Worm (Caenorhabditis elegans) whole organism, L1 larva: ENCODE results near the gene act-2.
A peak's percentile ranks its signal among the peaks of the same experiment; 100 is the strongest.

ENCODE experiments used
- C16A3.4 ChIP-seq: fragments of 150-350 bp; optimal IDR thresholded peaks from 2 replicates; lab custom pipeline; 2014; ENCODE audit warnings: missing biosample characterization, missing genetic modification characterization
- alr-1 ChIP-seq: fragments of 200-800 bp; sonication (Bioruptor generic); optimal IDR thresholded peaks from 2 replicates; lab custom pipeline; 2018; ENCODE audit warnings: borderline replicate concordance, mild to moderate bottlenecking, missing genetic modification characterization, missing compliant biosample characterization
- aly-2 ChIP-seq: fragments of 150-350 bp; optimal IDR thresholded peaks from 2 replicates; lab custom pipeline; 2014; ENCODE audit warnings: missing biosample characterization, missing genetic modification characterization
- ama-1 ChIP-seq: fragments of 150-350 bp; optimal IDR thresholded peaks from 2 replicates; lab custom pipeline; 2014
- ceh-63 ChIP-seq: fragments of 200-800 bp; sonication (Bioruptor generic); optimal IDR thresholded peaks from 2 replicates; lab custom pipeline; 2018; ENCODE audit warnings: mild to moderate bottlenecking, missing genetic modification characterization, missing compliant biosample characterization
- ceh-8 ChIP-seq: fragments of 200-800 bp; sonication (Bioruptor generic); optimal IDR thresholded peaks from 2 replicates; lab custom pipeline; 2018; ENCODE audit warnings: mild to moderate bottlenecking, missing genetic modification characterization, moderate library complexity, missing compliant biosample characterization
- ceh-82 ChIP-seq, 3 experiments: fragments of 150-350 bp in 1 of 3; sonication (generic microtip) in 2 of 3; optimal IDR thresholded peaks; 2 replicates each; lab custom pipeline; 2014 to 2017; ENCODE audit warnings: missing biosample characterization in 3 of 3, missing genetic modification characterization in 3 of 3
- ceh-88 ChIP-seq: fragments of 200-800 bp; sonication (Bioruptor generic); IDR thresholded peaks from 2 replicates; pipeline ENCODE4 v1.3.6; 2022; ENCODE audit warnings: missing genetic modification characterization, missing compliant biosample characterization
- ces-1 ChIP-seq: fragments of 150-350 bp; optimal IDR thresholded peaks from 2 replicates; lab custom pipeline; 2014; ENCODE audit warnings: missing biosample characterization, missing genetic modification reagents, missing genetic modification characterization
- efl-1 ChIP-seq, 4 experiments: fragments of 150-350 bp; optimal IDR thresholded peaks in 3 of 4; peaks in 1 of 4; 1 replicate in 1 of 4; 2 replicates in 3 of 4; lab custom pipeline; 2014; ENCODE audit warnings: missing biosample characterization in 2 of 4, missing genetic modification characterization in 2 of 4, missing genetic modification reagents in 2 of 4
- elt-2 ChIP-seq: sonication (generic microtip); optimal IDR thresholded peaks from 2 replicates; lab custom pipeline; 2016; ENCODE audit warnings: missing genetic modification characterization, mild to moderate bottlenecking, inconsistent platforms, missing compliant biosample characterization, missing genetic modification reagents
- elt-3 ChIP-seq, 6 experiments: fragments of 150-350 bp in 1 of 6; sonication (generic microtip); optimal IDR thresholded peaks; 2 replicates each; lab custom pipeline; 2017 to 2018; ENCODE audit warnings: missing biosample characterization in 6 of 6, missing genetic modification characterization in 6 of 6, inconsistent platforms in 1 of 6
- hpl-2 ChIP-seq: fragments of 150-350 bp; optimal IDR thresholded peaks from 2 replicates; lab custom pipeline; 2014; ENCODE audit warnings: missing biosample characterization, missing genetic modification reagents, missing genetic modification characterization
- irx-1 ChIP-seq: sonication (generic microtip); optimal IDR thresholded peaks from 2 replicates; lab custom pipeline; 2016; ENCODE audit warnings: missing genetic modification characterization, missing compliant biosample characterization
- jun-1 ChIP-seq: fragments of 150-350 bp; optimal IDR thresholded peaks from 2 replicates; lab custom pipeline; 2014; ENCODE audit warnings: missing biosample characterization, missing genetic modification reagents, missing genetic modification characterization
- lin-15B ChIP-seq: fragments of 150-350 bp; sonication (generic microtip); optimal IDR thresholded peaks from 3 replicates; lab custom pipeline; 2014; ENCODE audit warnings: missing biosample characterization, missing genetic modification characterization
- lin-35 ChIP-seq, 2 experiments: fragments of 150-350 bp; optimal IDR thresholded peaks; 2 replicates each; lab custom pipeline; 2014; ENCODE audit warnings: missing biosample characterization in 2 of 2, missing genetic modification characterization in 2 of 2, missing genetic modification reagents in 2 of 2
- lin-39 ChIP-seq: fragments of 150-350 bp; optimal IDR thresholded peaks from 2 replicates; lab custom pipeline; 2014; ENCODE audit warnings: missing biosample characterization, missing genetic modification reagents, missing genetic modification characterization
- mdl-1 ChIP-seq, 2 experiments: fragments of 150-350 bp; optimal IDR thresholded peaks; 2 replicates each; lab custom pipeline; 2014 to 2017; ENCODE audit warnings: missing biosample characterization in 2 of 2, missing genetic modification characterization in 2 of 2, inconsistent platforms in 1 of 2
- nhr-11 ChIP-seq: fragments of 150-350 bp; optimal IDR thresholded peaks from 2 replicates; lab custom pipeline; 2014; ENCODE audit warnings: missing biosample characterization, missing genetic modification characterization
- nhr-20 ChIP-seq: sonication (generic microtip); optimal IDR thresholded peaks from 2 replicates; lab custom pipeline; 2016; ENCODE audit warnings: mild to moderate bottlenecking, missing genetic modification characterization, missing compliant biosample characterization
- nhr-28 ChIP-seq: fragments of 150-350 bp; optimal IDR thresholded peaks from 2 replicates; lab custom pipeline; 2014; ENCODE audit warnings: missing biosample characterization, missing genetic modification characterization
- nhr-71 ChIP-seq: sonication (generic microtip); optimal IDR thresholded peaks from 2 replicates; lab custom pipeline; 2016; ENCODE audit warnings: mild to moderate bottlenecking, missing genetic modification characterization, moderate library complexity, missing compliant biosample characterization
- nhr-90 ChIP-seq: sonication (generic microtip); optimal IDR thresholded peaks from 2 replicates; lab custom pipeline; 2016; ENCODE audit warnings: mild to moderate bottlenecking, missing genetic modification characterization, missing compliant biosample characterization; ENCODE audit not compliant: poor library complexity
- pax-3 ChIP-seq: fragments of 200-800 bp; sonication (Bioruptor generic); optimal IDR thresholded peaks from 2 replicates; lab custom pipeline; 2018; ENCODE audit warnings: mild to moderate bottlenecking, missing genetic modification characterization, moderate library complexity, missing compliant biosample characterization
- rnt-1 ChIP-seq: sonication (generic microtip); optimal IDR thresholded peaks from 2 replicates; lab custom pipeline; 2016; ENCODE audit warnings: mild to moderate bottlenecking, missing genetic modification characterization, moderate library complexity, missing compliant biosample characterization
- snpc-4 ChIP-seq: fragments of 150-350 bp; optimal IDR thresholded peaks from 2 replicates; lab custom pipeline; 2014; ENCODE audit warnings: missing biosample characterization, missing genetic modification characterization
- sptf-1 ChIP-seq: fragments of 150-350 bp; optimal IDR thresholded peaks from 2 replicates; lab custom pipeline; 2014; ENCODE audit warnings: missing biosample characterization, missing genetic modification characterization
- tbx-2 ChIP-seq: sonication (generic microtip); optimal IDR thresholded peaks from 2 replicates; lab custom pipeline; 2016; ENCODE audit warnings: missing genetic modification characterization, missing compliant biosample characterization
- unc-62 ChIP-seq: fragments of 150-350 bp; optimal IDR thresholded peaks from 2 replicates; lab custom pipeline; 2014; ENCODE audit warnings: missing biosample characterization, missing genetic modification reagents, missing genetic modification characterization
- unc-98 ChIP-seq: fragments of 200-800 bp; sonication (Bioruptor generic); IDR thresholded peaks from 2 replicates; pipeline ENCODE4 v1.3.6; 2022; ENCODE audit warnings: missing genetic modification characterization, missing compliant biosample characterization
- xbp-1 ChIP-seq: sonication (generic microtip); optimal IDR thresholded peaks from 2 replicates; lab custom pipeline; 2016; ENCODE audit warnings: missing genetic modification characterization, missing compliant biosample characterization
- zag-1 ChIP-seq: fragments of 150-350 bp; optimal IDR thresholded peaks from 2 replicates; lab custom pipeline; 2014; ENCODE audit warnings: missing biosample characterization, missing genetic modification characterization
- zip-4 ChIP-seq: fragments of 200-800 bp; sonication (Bioruptor generic); optimal IDR thresholded peaks from 2 replicates; lab custom pipeline; 2018; ENCODE audit warnings: mild to moderate bottlenecking, missing genetic modification characterization, moderate library complexity, missing compliant biosample characterization
- ztf-11 ChIP-seq, 2 experiments: sonication (generic microtip); optimal IDR thresholded peaks; 2 replicates each; lab custom pipeline; 2016 to 2017; ENCODE audit warnings: missing genetic modification characterization in 2 of 2, missing biosample characterization in 1 of 2, missing compliant biosample characterization in 1 of 2
- ztf-4 ChIP-seq: fragments of 150-350 bp; optimal IDR thresholded peaks from 2 replicates; lab custom pipeline; 2014; ENCODE audit warnings: missing biosample characterization, missing genetic modification characterization

Gene act-2

DNA sequence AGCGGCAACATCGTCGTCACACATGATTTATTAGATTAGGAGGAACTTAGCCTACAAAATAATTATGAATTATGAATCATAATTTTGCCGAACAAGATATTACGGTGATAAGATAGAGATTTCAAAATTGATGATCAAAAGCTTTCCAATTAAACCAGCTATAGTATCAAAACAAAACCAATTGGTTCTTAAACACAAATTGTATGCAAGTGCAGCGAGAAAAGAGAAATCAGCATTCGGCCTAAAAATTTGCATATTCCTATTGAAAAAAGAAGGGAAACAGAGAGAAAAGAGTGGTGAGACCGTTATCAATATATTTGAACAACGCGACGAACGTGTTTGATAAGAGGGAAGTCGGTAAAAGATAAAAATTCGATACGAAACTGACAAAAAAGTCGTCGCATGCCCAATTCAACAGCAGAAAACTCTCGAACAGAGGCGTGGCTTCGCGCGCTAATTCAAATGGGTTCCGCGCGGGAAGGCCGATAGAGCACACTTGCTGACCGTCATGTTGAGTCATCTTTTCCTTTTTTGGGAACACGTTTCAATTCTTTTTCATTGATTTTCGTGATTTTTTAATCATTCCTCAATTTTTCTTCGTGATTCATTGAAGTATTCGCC lies at the start of gene act-2 (continued):
- peak; percentile 60 for TF ChIP-seq tbx-2 (tag; lab: Kevin White, UChicago)
- TF ChIP-seq alr-1 (tag; lab: Kevin White, UChicago) = no peak
- peak; percentile 62 for TF ChIP-seq nhr-90 (tag; lab: Kevin White, UChicago)
- peak in 4 of 6 experiments; percentile 53 to 94 (median 74) for TF ChIP-seq elt-3 (tag; optimal IDR thresholded peaks at IDR 0.05; lab: Kevin White, UChicago)
- TF ChIP-seq aly-2 = no peak
- TF ChIP-seq mdl-1 (tag; optimal IDR thresholded peaks at IDR 0.05; lab: Kevin White, UChicago) = peak in 1 of 2 experiments; percentile 64
- TF ChIP-seq zip-4 (GFP tag; lab: Kevin White, UChicago) = no peak
- TF ChIP-seq ceh-82 (tag; optimal IDR thresholded peaks at IDR 0.05; lab: Kevin White, UChicago) = peak; percentile 7 to 82 (median 24)
- TF ChIP-seq unc-98 (GFP tag; lab: Robert Waterston, UW) = no peak
- TF ChIP-seq lin-15B (tag; lab: Kevin White, UChicago) = peak; percentile 65
- peak; percentile 7 for TF ChIP-seq pax-3
- peak; percentile 66 for TF ChIP-seq C16A3.4 (tag; lab: Kevin White, UChicago)
- peak; percentile 69 for TF ChIP-seq xbp-1 (tag; lab: Kevin White, UChicago)
- no peak for TF ChIP-seq ama-1
- no peak for TF ChIP-seq zag-1 (tag; lab: Kevin White, UChicago)
- TF ChIP-seq lin-35 (GFP tag; optimal IDR thresholded peaks at IDR 0.05; lab: Kevin White, UChicago) = peak; percentile 91 to 92
- TF ChIP-seq nhr-20 (tag; lab: Kevin White, UChicago) = peak; percentile 86
- peak; percentile 85 for TF ChIP-seq nhr-71 (tag; lab: Kevin White, UChicago)
- peak; percentile 31 for TF ChIP-seq ztf-4 (tag; lab: Kevin White, UChicago)
- TF ChIP-seq ztf-11 (tag; optimal IDR thresholded peaks at IDR 0.05; lab: Kevin White, UChicago) = no peak
- TF ChIP-seq unc-62 (GFP tag; lab: Kevin White, UChicago) = no peak
- TF ChIP-seq hpl-2 = no peak
- TF ChIP-seq sptf-1 (tag; lab: Kevin White, UChicago) = no peak
- TF ChIP-seq jun-1 (tag; lab: Kevin White, UChicago) = peak; percentile 85
- no peak for TF ChIP-seq snpc-4 (tag; lab: Kevin White, UChicago)
- TF ChIP-seq ceh-8 = no peak
- no peak for TF ChIP-seq irx-1 (tag; lab: Kevin White, UChicago)
- no peak for TF ChIP-seq nhr-11 (tag; lab: Kevin White, UChicago)
- TF ChIP-seq ces-1 (GFP tag; lab: Kevin White, UChicago) = no peak
- no peak for TF ChIP-seq lin-39 (tag; lab: Kevin White, UChicago)
- no peak for TF ChIP-seq nhr-28

DNA sequence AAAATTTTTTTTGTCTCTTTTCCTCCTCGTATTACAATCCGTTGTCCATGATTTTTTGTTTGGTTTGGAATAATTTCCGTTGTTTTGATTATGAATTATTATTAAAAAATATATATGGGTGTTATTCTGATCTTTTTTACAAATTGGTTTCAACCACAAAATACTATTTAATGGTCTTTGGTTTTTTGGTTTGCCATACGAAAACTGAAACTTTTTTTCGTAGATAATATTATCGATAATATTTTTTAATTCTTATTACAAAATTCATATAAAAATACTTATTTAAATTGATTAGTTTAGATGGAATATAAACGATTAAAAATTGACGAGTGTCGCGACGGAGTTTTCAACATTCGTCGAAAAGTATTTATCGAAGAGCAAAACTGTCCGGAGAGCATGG lies 49.2 kb upstream of the act-2 start, which contains the start of gene jmjd-5:
Gene jmjd-5 (plus strand): TSS at position 301 of the 400 bp plus-strand sequence.
- no peak for TF ChIP-seq ceh-88
- TF ChIP-seq elt-2 (tag; lab: Kevin White, UChicago) = no peak
- TF ChIP-seq rnt-1 (tag; lab: Kevin White, UChicago) = no peak
- no peak for TF ChIP-seq nhr-11 (tag; lab: Kevin White, UChicago)

- TF ChIP-seq ceh-63 (GFP tag; lab: Kevin White, UChicago) = no peak
- TF ChIP-seq efl-1 (optimal IDR thresholded peaks at IDR 0.05; lab: Kevin White, UChicago) = no peak
- peak in 1 of 2 experiments; percentile 71 for TF ChIP-seq efl-1 (GFP tag; optimal IDR thresholded peaks at IDR 0.05 in 1 of 2; lab: Kevin White, UChicago)
- TF ChIP-seq xbp-1 (tag; lab: Kevin White, UChicago) = no peak
Observed at ce11 chrV:11124922-11125321, 47.0 kb upstream of the act-2 start, which contains the start of gene C06H2.2. C06H2.2 (plus strand) TSS chrV:11125222.
